Fruit fly (Drosophila melanogaster) whole organism, wandering third instar larva: Measurements from ENCODE around the gene tank.

Experiments used
- Abd-B ChIP-seq: fragments of >200 bp; optimal IDR thresholded peaks from 2 replicates; lab custom pipeline; 2017; ENCODE audit warnings: missing biosample characterization, missing genetic modification characterization
- CG32264 ChIP-seq: fragments of 200-800 bp; sonication (Bioruptor generic); optimal IDR thresholded peaks from 2 replicates; lab custom pipeline; 2016; ENCODE audit warnings: missing biosample characterization, missing genetic modification characterization
- CG9705 ChIP-seq: fragments of 200-800 bp; sonication (Bioruptor generic); optimal IDR thresholded peaks from 2 replicates; lab custom pipeline; 2018; ENCODE audit warnings: missing biosample characterization, mild to moderate bottlenecking, missing genetic modification characterization
- Dfd ChIP-seq: fragments of >200 bp; optimal IDR thresholded peaks from 2 replicates; lab custom pipeline; 2017; ENCODE audit warnings: missing biosample characterization, missing genetic modification characterization
- Dif ChIP-seq: fragments of 200-275, 200-300 bp; sonication (Bioruptor generic); optimal IDR thresholded peaks from 2 replicates; lab custom pipeline; 2018; ENCODE audit warnings: missing biosample characterization, missing genetic modification characterization; ENCODE audit not compliant: partially characterized antibody
- GATAd ChIP-seq: sonication (Bioruptor generic); optimal IDR thresholded peaks from 2 replicates; lab custom pipeline; 2016; ENCODE audit warnings: missing biosample characterization, missing genetic modification characterization
- HLH106 ChIP-seq: fragments of 200-800 bp; optimal IDR thresholded peaks from 3 replicates; lab custom pipeline; 2019; ENCODE audit warnings: missing biosample characterization, mild to moderate bottlenecking, missing genetic modification characterization, moderate library complexity
- Hnf4 ChIP-seq: fragments of 200-800 bp; sonication (Bioruptor generic); optimal IDR thresholded peaks from 2 replicates; lab custom pipeline; 2016; ENCODE audit warnings: missing biosample characterization, mild to moderate bottlenecking, missing genetic modification characterization
- Hr78 ChIP-seq: fragments of >200 bp; optimal IDR thresholded peaks from 2 replicates; lab custom pipeline; 2017; ENCODE audit warnings: missing biosample characterization, missing genetic modification characterization
- Jra ChIP-seq: sonication (Bioruptor generic); optimal IDR thresholded peaks from 2 replicates; lab custom pipeline; 2016; ENCODE audit warnings: missing biosample characterization, missing genetic modification characterization
- Mio ChIP-seq: sonication (Bioruptor generic); optimal IDR thresholded peaks from 2 replicates; lab custom pipeline; 2016; ENCODE audit warnings: missing biosample characterization, missing genetic modification characterization
- Myc ChIP-seq: fragments of >200 bp; optimal IDR thresholded peaks from 2 replicates; lab custom pipeline; 2017
- OdsH ChIP-seq: fragments of 200-800 bp; sonication (Bioruptor generic); optimal IDR thresholded peaks from 2 replicates; lab custom pipeline; 2016; ENCODE audit warnings: missing biosample characterization, mild to moderate bottlenecking, missing genetic modification characterization
- Rel ChIP-seq, 2 experiments: fragments of 200-800 bp; sonication (Bioruptor generic) in 1 of 2; optimal IDR thresholded peaks; 2 replicates in 1 of 2; 3 replicates in 1 of 2; lab custom pipeline; 2016 to 2019; ENCODE audit warnings: mild to moderate bottlenecking in 2 of 2, missing biosample characterization in 2 of 2, missing genetic modification characterization in 2 of 2, moderate library complexity in 1 of 2
- Sp1 ChIP-seq: fragments of 200-800 bp; sonication (Bioruptor generic); optimal IDR thresholded peaks from 3 replicates; lab custom pipeline; 2019; ENCODE audit warnings: missing biosample characterization, mild to moderate bottlenecking, missing genetic modification characterization, moderate library complexity
- Vsx2 ChIP-seq: fragments of 200-300, 225-300 bp; sonication (Bioruptor generic); optimal IDR thresholded peaks from 2 replicates; lab custom pipeline; 2018; ENCODE audit warnings: missing biosample characterization, missing genetic modification characterization; ENCODE audit not compliant: partially characterized antibody
- br ChIP-seq: fragments of 200-800 bp; sonication (Bioruptor generic); optimal IDR thresholded peaks from 2 replicates; lab custom pipeline; 2016; ENCODE audit warnings: missing biosample characterization, missing genetic modification characterization
- brk ChIP-seq: fragments of 200-800 bp; sonication (Bioruptor generic); optimal IDR thresholded peaks from 2 replicates; lab custom pipeline; 2016; ENCODE audit warnings: missing biosample characterization, mild to moderate bottlenecking, missing genetic modification characterization
- dl ChIP-seq, 2 experiments: fragments of 175-275, 200-275 bp in 1 of 2; fragments of 200-275 bp in 1 of 2; sonication (Bioruptor generic); optimal IDR thresholded peaks; lab custom pipeline; 2018; ENCODE audit warnings: mild to moderate bottlenecking in 2 of 2, missing biosample characterization in 2 of 2, missing genetic modification characterization in 2 of 2, moderate library complexity in 2 of 2; ENCODE audit not compliant: partially characterized antibody in 2 of 2, insufficient read depth in 1 of 2
- dmrt93B ChIP-seq: fragments of 200-800 bp; sonication (Bioruptor generic); optimal IDR thresholded peaks from 2 replicates; lab custom pipeline; 2018; ENCODE audit warnings: missing biosample characterization, mild to moderate bottlenecking, missing genetic modification characterization
- dsf ChIP-seq: sonication (Bioruptor generic); optimal IDR thresholded peaks from 2 replicates; lab custom pipeline; 2016; ENCODE audit warnings: missing biosample characterization, missing genetic modification characterization, borderline replicate concordance
- ey ChIP-seq: fragments of 200-800 bp; sonication (Bioruptor generic); optimal IDR thresholded peaks from 2 replicates; lab custom pipeline; 2016; ENCODE audit warnings: missing biosample characterization, missing genetic modification characterization
- foxo ChIP-seq, 2 experiments: fragments of 200-800 bp; sonication (Bioruptor generic); optimal IDR thresholded peaks; 2 replicates in 1 of 2; 3 replicates in 1 of 2; lab custom pipeline; 2016 to 2017; ENCODE audit warnings: missing biosample characterization in 2 of 2, missing genetic modification characterization in 2 of 2
- fru ChIP-seq: fragments of 200-800 bp; sonication (Bioruptor generic); optimal IDR thresholded peaks from 3 replicates; lab custom pipeline; 2016; ENCODE audit warnings: missing biosample characterization, mild to moderate bottlenecking, missing genetic modification characterization
- h ChIP-seq: fragments of 200-800 bp; sonication (Bioruptor generic); optimal IDR thresholded peaks from 3 replicates; lab custom pipeline; 2016; ENCODE audit warnings: missing biosample characterization, mild to moderate bottlenecking, missing genetic modification characterization
- jim ChIP-seq: fragments of 175-275, 200-325 bp; sonication (Bioruptor generic); optimal IDR thresholded peaks from 2 replicates; lab custom pipeline; 2016; ENCODE audit warnings: missing biosample characterization, mild to moderate bottlenecking, missing genetic modification characterization
- lola ChIP-seq: fragments of >200 bp; optimal IDR thresholded peaks from 2 replicates; lab custom pipeline; 2017; ENCODE audit warnings: missing biosample characterization, missing genetic modification characterization
- pan ChIP-seq: fragments of >200 bp; optimal IDR thresholded peaks from 2 replicates; lab custom pipeline; 2017
- psq ChIP-seq: fragments of 200-800 bp; sonication (Bioruptor generic); optimal IDR thresholded peaks from 3 replicates; lab custom pipeline; 2017; ENCODE audit warnings: missing biosample characterization, mild to moderate bottlenecking, missing genetic modification characterization, moderate library complexity
- rgr ChIP-seq: fragments of 200-800 bp; sonication (Bioruptor generic); optimal IDR thresholded peaks from 3 replicates; lab custom pipeline; 2016; ENCODE audit warnings: missing biosample characterization, mild to moderate bottlenecking, missing genetic modification characterization
- sage ChIP-seq: fragments of 200-800 bp; sonication (Bioruptor generic); optimal IDR thresholded peaks from 2 replicates; lab custom pipeline; 2016; ENCODE audit warnings: missing biosample characterization, mild to moderate bottlenecking, missing genetic modification characterization
- sv ChIP-seq: fragments of 200-800 bp; sonication (Bioruptor generic); optimal IDR thresholded peaks from 3 replicates; lab custom pipeline; 2016; ENCODE audit warnings: missing biosample characterization, missing genetic modification characterization
- tai ChIP-seq: sonication (Bioruptor generic); optimal IDR thresholded peaks from 2 replicates; lab custom pipeline; 2016; ENCODE audit warnings: missing biosample characterization, missing genetic modification characterization
- woc ChIP-seq: sonication (Bioruptor generic); optimal IDR thresholded peaks from 2 replicates; lab custom pipeline; 2016; ENCODE audit warnings: missing biosample characterization, mild to moderate bottlenecking, missing genetic modification characterization

tank gene

dm6 chr2L:4886132-4886531 is 48.3 kb upstream of the tank start:
- TF ChIP-seq ey (GFP tag; lab: Kevin White, UChicago) = no peak
- TF ChIP-seq pan (lab: Kevin White, UChicago) = no peak
- TF ChIP-seq Abd-B = no peak
- no peak for TF ChIP-seq lola (GFP tag; lab: Kevin White, UChicago)
- no peak for TF ChIP-seq OdsH (GFP tag; lab: Kevin White, UChicago)
- TF ChIP-seq CG9705 (GFP tag; lab: Kevin White, UChicago) = no peak
- TF ChIP-seq Mio (GFP tag; lab: Kevin White, UChicago) = no peak
- TF ChIP-seq woc (GFP tag; lab: Kevin White, UChicago) = no peak
- TF ChIP-seq Hr78 (GFP tag; lab: Kevin White, UChicago) = no peak
- no peak for TF ChIP-seq foxo (GFP tag; optimal IDR thresholded peaks at IDR 0.05; lab: Kevin White, UChicago)

- TF ChIP-seq CG9705 (GFP tag; lab: Kevin White, UChicago) (no peak), rgr (no peak), tai (peak; percentile 51), CG32264 (GFP tag; lab: Kevin White, UChicago) (no peak), dsf (no peak), fru (no peak), Dif (GFP tag; lab: Kevin White, UChicago) (no peak), psq (peak; percentile 69), brk (GFP tag; lab: Kevin White, UChicago) (peak; percentile 25), ey (GFP tag; lab: Kevin White, UChicago) (no peak), Sp1 (GFP tag; lab: Kevin White, UChicago) (no peak), dl (GFP tag; optimal IDR thresholded peaks at IDR 0.05; lab: Kevin White, UChicago; ENCODE audit: insufficient read depth in 1 of 2, partially characterized antibody in 2 of 2) (no peak), Jra (GFP tag; lab: Kevin White, UChicago) (peak; percentile 29), h (GFP tag; lab: Kevin White, UChicago) (peak; percentile 25), Hnf4 (peak; percentile 26), sv (no peak), sage (GFP tag; lab: Kevin White, UChicago) (peak; percentile 53), GATAd (GFP tag; lab: Kevin White, UChicago) (no peak), foxo (GFP tag; optimal IDR thresholded peaks at IDR 0.05; lab: Kevin White, UChicago) (no peak), woc (GFP tag; lab: Kevin White, UChicago) (no peak), Mio (GFP tag; lab: Kevin White, UChicago) (no peak)
These were observed 45.2 kb upstream of the tank start, which contains the start of the genes Cf2 and CG3008 for dm6 chr2L:4883023-4883392. Cf2 (minus strand) TSS chr2L:4883107. CG3008 (plus strand) TSS chr2L:4883298.

dm6 chr2L:4882131-4883022 is 44.6 kb upstream of the tank start:
- TF ChIP-seq HLH106 (tag; lab: Kevin White, UChicago) (no peak), jim (GFP tag; lab: Kevin White, UChicago) (no peak), woc (GFP tag; lab: Kevin White, UChicago) (no peak), psq (peak; percentile 75), sage (GFP tag; lab: Kevin White, UChicago) (no peak), dmrt93B (GFP tag; lab: Kevin White, UChicago) (no peak), Vsx2 (GFP tag; lab: Kevin White, UChicago) (no peak), Rel (GFP tag; optimal IDR thresholded peaks at IDR 0.05; lab: Kevin White, UChicago) (no peak), Rel (tag; optimal IDR thresholded peaks at IDR 0.05; lab: Kevin White, UChicago) (peak; percentile 49), Dfd (GFP tag; lab: Kevin White, UChicago) (peak; percentile 91)
- TF ChIP-seq, all 38 proteins: peak for 3

- TF ChIP-seq ey (GFP tag; lab: Kevin White, UChicago) (no peak), Dif (GFP tag; lab: Kevin White, UChicago) (no peak), psq (no peak), brk (GFP tag; lab: Kevin White, UChicago) (no peak), dmrt93B (GFP tag; lab: Kevin White, UChicago) (no peak), CG32264 (GFP tag; lab: Kevin White, UChicago) (no peak), Vsx2 (GFP tag; lab: Kevin White, UChicago) (no peak), woc (GFP tag; lab: Kevin White, UChicago) (no peak), h (GFP tag; lab: Kevin White, UChicago) (no peak), Jra (GFP tag; lab: Kevin White, UChicago) (no peak), pan (lab: Kevin White, UChicago) (no peak), Myc (lab: Kevin White, UChicago) (no peak), Abd-B (no peak), Mio (GFP tag; lab: Kevin White, UChicago) (no peak), OdsH (GFP tag; lab: Kevin White, UChicago) (no peak), CG9705 (GFP tag; lab: Kevin White, UChicago) (no peak), br (no peak), Dfd (GFP tag; lab: Kevin White, UChicago) (no peak), sv (no peak)
- TF ChIP-seq, all 38 proteins: peak for 0
These were observed 30.6 kb upstream of the tank start for dm6 chr2L:4868383-4868782.
